Worm (Caenorhabditis elegans): ENCODE results near the gene Y24D9A.7.
A peak's percentile ranks its signal among the peaks of the same experiment; 100 is the strongest.

- TF ChIP-seq hsf-1 (GFP tag; IDR thresholded peaks at IDR 0.05) (peak; percentile 66), lir-1 (GFP tag; conservative IDR thresholded peaks at IDR 0.05) (no peak), ets-4 (GFP tag; optimal IDR thresholded peaks at IDR 0.05) (no peak), ama-1 (optimal IDR thresholded peaks at IDR 0.05) (no peak), ama-1 (GFP tag; optimal IDR thresholded peaks at IDR 0.05) (no peak), let-607 (tag; optimal IDR thresholded peaks at IDR 0.05) (no peak), B0261.1 (tag; optimal IDR thresholded peaks at IDR 0.05) (no peak), attf-5 (GFP tag; optimal IDR thresholded peaks at IDR 0.05) (peak; percentile 1), lin-35 (GFP tag; optimal IDR thresholded peaks at IDR 0.05) (no peak)
Observed at ce11 chrIV:4446884-4447283, 41.9 kb upstream of the Y24D9A.7 start.

Measured in whole organism, young adult.